Worm (Caenorhabditis elegans) whole organism, L4 larva: ENCODE measurements around the gene ndub-5.

Experiments
- F44E2.7 ChIP-seq: fragments of 200-800 bp; sonication (Bioruptor generic); IDR thresholded peaks from 2 replicates; pipeline ENCODE4 v2.1.2; 2022; ENCODE audit warnings: missing genetic modification characterization, missing compliant biosample characterization
- Y105C5A.15 ChIP-seq: fragments of 200-800 bp; sonication (Bioruptor generic); IDR thresholded peaks from 2 replicates; pipeline ENCODE4 v1.3.6; 2022; ENCODE audit warnings: missing genetic modification characterization, missing compliant biosample characterization
- Y48G9A.11 ChIP-seq: fragments of 200-800 bp; sonication (Bioruptor generic); IDR thresholded peaks from 2 replicates; pipeline ENCODE4 v1.3.6; 2022; ENCODE audit warnings: missing genetic modification reagents, missing genetic modification characterization, missing compliant biosample characterization
- Y75B8A.6 ChIP-seq: fragments of 200-800 bp; sonication (Bioruptor generic); IDR thresholded peaks from 2 replicates; pipeline ENCODE4 v1.3.6; 2022; ENCODE audit warnings: missing genetic modification reagents, missing genetic modification characterization, missing compliant biosample characterization
- aha-1 ChIP-seq: fragments of 150-350 bp; peaks from one replicate; lab custom pipeline; 2014; ENCODE audit warnings: missing biosample characterization, missing genetic modification characterization
- aly-2 ChIP-seq: sonication (generic microtip); optimal IDR thresholded peaks from 2 replicates; lab custom pipeline; 2018; ENCODE audit warnings: missing biosample characterization, missing genetic modification characterization
- arid-1 ChIP-seq: fragments of 200-800 bp; sonication (Bioruptor generic); conservative IDR thresholded peaks from 2 replicates; pipeline ENCODE4 v1.3.6; 2022; ENCODE audit warnings: missing genetic modification reagents, missing genetic modification characterization, missing compliant biosample characterization
- ceh-28 ChIP-seq: fragments of 150-350 bp; optimal IDR thresholded peaks from 2 replicates; lab custom pipeline; 2014; ENCODE audit warnings: missing biosample characterization, missing genetic modification reagents, missing genetic modification characterization
- daf-16 ChIP-seq, 3 experiments: sonication (generic microtip); optimal IDR thresholded peaks; 2 replicates each; lab custom pipeline; 2016 to 2017; ENCODE audit warnings: missing genetic modification characterization in 3 of 3, missing genetic modification reagents in 3 of 3, mild to moderate bottlenecking in 2 of 3, missing compliant biosample characterization in 2 of 3, missing biosample characterization in 1 of 3, moderate library complexity in 1 of 3
- dmd-6 ChIP-seq: fragments of 200-800 bp; sonication (Bioruptor generic); IDR thresholded peaks from 2 replicates; pipeline ENCODE4 v1.3.6; 2022; ENCODE audit warnings: missing genetic modification reagents, missing genetic modification characterization, missing compliant biosample characterization
- dmd-8 ChIP-seq: fragments of 200-800 bp; sonication (Bioruptor generic); IDR thresholded peaks from 2 replicates; pipeline ENCODE4 v1.3.6; 2022; ENCODE audit warnings: missing genetic modification characterization, missing compliant biosample characterization
- dpl-1 ChIP-seq: fragments of 150-350 bp; optimal IDR thresholded peaks from 2 replicates; lab custom pipeline; 2014; ENCODE audit warnings: missing biosample characterization, missing genetic modification reagents, missing genetic modification characterization
- duxl-1 ChIP-seq: sonication (generic microtip); optimal IDR thresholded peaks from 2 replicates; lab custom pipeline; 2016; ENCODE audit warnings: mild to moderate bottlenecking, missing genetic modification characterization, moderate library complexity, missing compliant biosample characterization; ENCODE audit not compliant: poor library complexity
- egl-27 ChIP-seq: sonication (generic microtip); optimal IDR thresholded peaks from 3 replicates; lab custom pipeline; 2017; ENCODE audit warnings: missing biosample characterization, missing genetic modification reagents, missing genetic modification characterization
- fkh-10 ChIP-seq: fragments of 150-350 bp; optimal IDR thresholded peaks from 2 replicates; lab custom pipeline; 2014; ENCODE audit warnings: missing biosample characterization, missing genetic modification reagents, missing genetic modification characterization
- gei-8 ChIP-seq: fragments of 200-800 bp; sonication (Bioruptor generic); optimal IDR thresholded peaks from 2 replicates; lab custom pipeline; 2018; ENCODE audit warnings: mild to moderate bottlenecking, missing genetic modification characterization, missing compliant biosample characterization
- hlh-30 ChIP-seq: sonication (generic microtip); optimal IDR thresholded peaks from 2 replicates; lab custom pipeline; 2017; ENCODE audit warnings: antibody characterized with exemption, mild to moderate bottlenecking, missing genetic modification characterization, missing compliant biosample characterization; ENCODE audit not compliant: insufficient read depth
- jun-1 ChIP-seq: fragments of 150-350 bp; optimal IDR thresholded peaks from 2 replicates; lab custom pipeline; 2014; ENCODE audit warnings: missing biosample characterization, missing genetic modification reagents, missing genetic modification characterization
- lim-7 ChIP-seq: fragments of 200-800 bp; sonication (Bioruptor generic); IDR thresholded peaks from 2 replicates; pipeline ENCODE4 v1.3.6; 2022; ENCODE audit warnings: missing genetic modification characterization, missing compliant biosample characterization
- lin-1 ChIP-seq: fragments of 200-800 bp; sonication (Bioruptor generic); IDR thresholded peaks from 2 replicates; pipeline ENCODE4 v1.3.6; 2022; ENCODE audit warnings: missing genetic modification reagents, missing genetic modification characterization, missing compliant biosample characterization
- lin-13 ChIP-seq: fragments of 150-350 bp; optimal IDR thresholded peaks from 2 replicates; lab custom pipeline; 2014; ENCODE audit warnings: missing biosample characterization, missing genetic modification reagents, missing genetic modification characterization
- lin-29 ChIP-seq: fragments of 200-800 bp; sonication (Bioruptor generic); IDR thresholded peaks from 2 replicates; pipeline ENCODE4 v1.3.6; 2022; ENCODE audit warnings: missing genetic modification reagents, missing genetic modification characterization, missing compliant biosample characterization
- lin-38 ChIP-seq: fragments of 200-800 bp; sonication (Bioruptor generic); IDR thresholded peaks from 2 replicates; pipeline ENCODE4 v1.3.6; 2022; ENCODE audit warnings: missing genetic modification reagents, missing genetic modification characterization, missing compliant biosample characterization
- lin-39 ChIP-seq: fragments of 150-350 bp; optimal IDR thresholded peaks from 2 replicates; lab custom pipeline; 2014; ENCODE audit warnings: missing biosample characterization, missing genetic modification reagents, missing genetic modification characterization
- lir-3 ChIP-seq: sonication (generic microtip); optimal IDR thresholded peaks from 2 replicates; lab custom pipeline; 2016; ENCODE audit warnings: mild to moderate bottlenecking, missing genetic modification characterization, missing compliant biosample characterization
- mep-1 ChIP-seq: fragments of 150-350 bp; sonication (generic microtip); optimal IDR thresholded peaks from 3 replicates; lab custom pipeline; 2014; ENCODE audit warnings: missing biosample characterization, missing genetic modification characterization
- mes-2 ChIP-seq: sonication (generic microtip); optimal IDR thresholded peaks from 2 replicates; lab custom pipeline; 2016; ENCODE audit warnings: missing genotype, mild to moderate bottlenecking, missing genetic modification characterization, missing compliant biosample characterization; ENCODE audit not compliant: poor library complexity, severe bottlenecking
- nhr-11 ChIP-seq: fragments of 150-350 bp; optimal IDR thresholded peaks from 2 replicates; lab custom pipeline; 2014; ENCODE audit warnings: missing biosample characterization, missing genetic modification characterization
- nhr-237 ChIP-seq: sonication (generic microtip); optimal IDR thresholded peaks from 2 replicates; lab custom pipeline; 2017; ENCODE audit warnings: missing biosample characterization, missing genetic modification characterization
- nhr-25 ChIP-seq: sonication (generic microtip); optimal IDR thresholded peaks from 2 replicates; lab custom pipeline; 2017; ENCODE audit warnings: missing genetic modification characterization, mild to moderate bottlenecking, missing compliant biosample characterization, antibody characterized with exemption, moderate library complexity, borderline replicate concordance; ENCODE audit not compliant: insufficient read depth
- nhr-28 ChIP-seq: fragments of 150-350 bp; optimal IDR thresholded peaks from 2 replicates; lab custom pipeline; 2014; ENCODE audit warnings: missing biosample characterization, missing genetic modification characterization
- nhr-48 ChIP-seq: sonication (generic microtip); optimal IDR thresholded peaks from 2 replicates; lab custom pipeline; 2016; ENCODE audit warnings: mild to moderate bottlenecking, missing genetic modification characterization, missing compliant biosample characterization
- nhr-6 ChIP-seq: fragments of 150-350 bp; optimal IDR thresholded peaks from 2 replicates; lab custom pipeline; 2014; ENCODE audit warnings: missing biosample characterization, missing genetic modification characterization
- php-3 ChIP-seq: fragments of 200-800 bp; sonication (Bioruptor generic); IDR thresholded peaks from 2 replicates; pipeline ENCODE4 v1.3.6; 2022; ENCODE audit warnings: missing genetic modification reagents, missing genetic modification characterization, missing compliant biosample characterization
- pqm-1 ChIP-seq: sonication (generic microtip); optimal IDR thresholded peaks from 2 replicates; lab custom pipeline; 2017; ENCODE audit warnings: missing biosample characterization, missing genetic modification characterization
- set-16 ChIP-seq: fragments of 200-800 bp; sonication (Bioruptor generic); IDR thresholded peaks from 2 replicates; pipeline ENCODE4 v1.3.6; 2022; ENCODE audit warnings: missing genetic modification reagents, missing genetic modification characterization, missing compliant biosample characterization
- snpc-1.2 ChIP-seq: fragments of 200-800 bp; sonication (Bioruptor generic); IDR thresholded peaks from 2 replicates; pipeline ENCODE4 v1.3.6; 2022; ENCODE audit warnings: missing genetic modification reagents, missing genetic modification characterization, missing compliant biosample characterization
- snpc-4 ChIP-seq: fragments of 150-350 bp; optimal IDR thresholded peaks from 2 replicates; lab custom pipeline; 2014; ENCODE audit warnings: missing biosample characterization, missing genetic modification characterization
- spr-1 ChIP-seq: sonication (generic microtip); optimal IDR thresholded peaks from 2 replicates; lab custom pipeline; 2016; ENCODE audit warnings: mild to moderate bottlenecking, missing genetic modification characterization, missing compliant biosample characterization
- unc-62 ChIP-seq, 3 experiments: fragments of 150-350 bp in 1 of 3; sonication (generic microtip); optimal IDR thresholded peaks in 2 of 3; peaks in 1 of 3; 1 replicate in 1 of 3; 2 replicates in 2 of 3; lab custom pipeline; 2014 to 2017; ENCODE audit warnings: missing biosample characterization in 3 of 3, missing genetic modification characterization in 3 of 3, missing genetic modification reagents in 3 of 3, missing genotype in 1 of 3
- vab-7 ChIP-seq: fragments of 200-800 bp; sonication (Bioruptor generic); IDR thresholded peaks from 2 replicates; pipeline ENCODE4 v1.3.6; 2022; ENCODE audit warnings: missing genetic modification reagents, missing genetic modification characterization, missing compliant biosample characterization
- zag-1 ChIP-seq: fragments of 150-350 bp; optimal IDR thresholded peaks from 2 replicates; lab custom pipeline; 2014; ENCODE audit warnings: missing biosample characterization, missing genetic modification characterization
- zip-2 ChIP-seq: fragments of 150-350 bp; optimal IDR thresholded peaks from 2 replicates; lab custom pipeline; 2014; ENCODE audit warnings: missing biosample characterization, missing genetic modification characterization
- ztf-7 ChIP-seq: fragments of 150-350 bp; optimal IDR thresholded peaks from 2 replicates; lab custom pipeline; 2014; ENCODE audit warnings: missing biosample characterization, missing genetic modification characterization

Gene ndub-5

ce11 chrII:5661735-5662177 lies 29.4 kb downstream of the ndub-5 start (continued):
- TF ChIP-seq spr-1 (tag; lab: Kevin White, UChicago) (peak; percentile 91), nhr-28 (peak; percentile 55), lin-1 (GFP tag; lab: Robert Waterston, UW) (peak; percentile 98), aly-2 (tag; lab: Kevin White, UChicago) (no peak), lin-13 (GFP tag; lab: Kevin White, UChicago) (peak; percentile 76)

ce11 chrII:5660736-5661734 lies 30.1 kb downstream of the ndub-5 start, which contains the start of the genes ift-43 and mdt-26:
Gene ift-43 (minus strand): TSS chrII:5660786.
Gene mdt-26 (plus strand): TSS chrII:5661181.
- TF ChIP-seq aly-2 (tag; lab: Kevin White, UChicago): no peak
- TF ChIP-seq lin-38 (GFP tag; lab: Robert Waterston, UW): peak; percentile 66
- peak; percentile 69 for TF ChIP-seq lin-13 (GFP tag; lab: Kevin White, UChicago)
- 0 out of 2 replicates have a peak, but pooled peaks have one; percentile 42 for TF ChIP-seq vab-7 (GFP tag; lab: Robert Waterston, UW)
- TF ChIP-seq php-3 (GFP tag; lab: Robert Waterston, UW): peak; percentile 50; the same call in 1 of the 2 replicates
- TF ChIP-seq F44E2.7 (GFP tag; lab: Robert Waterston, UW): 0 out of 2 replicates have a peak, but pooled peaks have one; percentile 41
- peak; percentile 28 for TF ChIP-seq lir-3 (tag; lab: Kevin White, UChicago)
- no peak for TF ChIP-seq pqm-1 (tag; lab: Kevin White, UChicago)
- peak; percentile 99 for TF ChIP-seq aha-1 (tag; lab: Kevin White, UChicago)
- TF ChIP-seq gei-8: no peak
- peak; percentile 31 for TF ChIP-seq duxl-1 (tag; lab: Kevin White, UChicago)
- peak; percentile 76 for TF ChIP-seq ceh-28 (tag; lab: Kevin White, UChicago)
- peak; percentile 36 to 59 for TF ChIP-seq daf-16 (GFP tag; optimal IDR thresholded peaks at IDR 0.05; lab: Kevin White, UChicago)
- TF ChIP-seq daf-16 (tag; optimal IDR thresholded peaks at IDR 0.05; lab: Kevin White, UChicago): peak; percentile 47
- no peak for TF ChIP-seq lin-1 (GFP tag; lab: Robert Waterston, UW)
- TF ChIP-seq lin-29 (GFP tag; lab: Robert Waterston, UW): peak; percentile 49; the same call in 1 of the 2 replicates
- no peak for TF ChIP-seq zip-2
- peak; percentile 30; the same call in 1 of the 2 replicates for TF ChIP-seq Y48G9A.11 (GFP tag; lab: Robert Waterston, UW)
- peak; percentile 57 for TF ChIP-seq jun-1
- TF ChIP-seq lim-7 (GFP tag; lab: Robert Waterston, UW): peak; percentile 69
- peak; percentile 70 for TF ChIP-seq dmd-6
- TF ChIP-seq hlh-30 (tag; lab: Kevin White, UChicago): peak; percentile 79
- peak in 1 of 2 experiments; percentile 97 for TF ChIP-seq unc-62 (GFP tag; optimal IDR thresholded peaks at IDR 0.05 in 1 of 2; lab: Kevin White, UChicago)
- no peak for TF ChIP-seq unc-62 (tag; optimal IDR thresholded peaks at IDR 0.05; lab: Kevin White, UChicago)
- TF ChIP-seq Y75B8A.6 (GFP tag; lab: Robert Waterston, UW): peak; percentile 73; the same call in 1 of the 2 replicates
- TF ChIP-seq ztf-7 (tag; lab: Kevin White, UChicago): no peak
- TF ChIP-seq arid-1 (GFP tag; lab: Robert Waterston, UW): peak; percentile 78
- TF ChIP-seq nhr-25: peak; percentile 61
- peak; percentile 99 for TF ChIP-seq set-16 (GFP tag; lab: Robert Waterston, UW)
- no peak for TF ChIP-seq lin-39 (tag; lab: Kevin White, UChicago)
- TF ChIP-seq dmd-8: peak; percentile 74; the same call in 1 of the 2 replicates
- TF ChIP-seq nhr-11 (tag; lab: Kevin White, UChicago): peak; percentile 69
- peak; percentile 40 for TF ChIP-seq dpl-1 (GFP tag; lab: Kevin White, UChicago)
- TF ChIP-seq Y105C5A.15 (GFP tag; lab: Robert Waterston, UW): no peak
- TF ChIP-seq snpc-4 (tag; lab: Kevin White, UChicago): no peak
- peak; percentile 75 for TF ChIP-seq snpc-1.2 (GFP tag; lab: Robert Waterston, UW)
- no peak for TF ChIP-seq egl-27 (tag; lab: Kevin White, UChicago)
- peak; percentile 35 for TF ChIP-seq nhr-48
- TF ChIP-seq nhr-237 (tag; lab: Kevin White, UChicago): no peak
- no peak for TF ChIP-seq zag-1 (tag; lab: Kevin White, UChicago)
- peak; percentile 74 for TF ChIP-seq mes-2
- peak; percentile 77 for TF ChIP-seq mep-1 (tag; lab: Kevin White, UChicago)
- TF ChIP-seq nhr-6: no peak
- peak; percentile 63 for TF ChIP-seq fkh-10 (GFP tag; lab: Kevin White, UChicago)
